Fruit fly (Drosophila melanogaster): ENCODE data around the gene CG33710.

dm6 chr3L:19922833-19923745 is 29.5 kb downstream of the CG33710 start, which contains the start of gene Pfdn6:
- TF ChIP-seq Dek (tag; optimal IDR thresholded peaks at IDR 0.05) (peak; percentile 18), Tbp (GFP tag; optimal IDR thresholded peaks at IDR 0.05) (no peak)

Measured in whole organism, embryonic.